Fruit fly (Drosophila melanogaster): ENCODE results near the gene CG11841.

The CG11841 gene

DNA sequence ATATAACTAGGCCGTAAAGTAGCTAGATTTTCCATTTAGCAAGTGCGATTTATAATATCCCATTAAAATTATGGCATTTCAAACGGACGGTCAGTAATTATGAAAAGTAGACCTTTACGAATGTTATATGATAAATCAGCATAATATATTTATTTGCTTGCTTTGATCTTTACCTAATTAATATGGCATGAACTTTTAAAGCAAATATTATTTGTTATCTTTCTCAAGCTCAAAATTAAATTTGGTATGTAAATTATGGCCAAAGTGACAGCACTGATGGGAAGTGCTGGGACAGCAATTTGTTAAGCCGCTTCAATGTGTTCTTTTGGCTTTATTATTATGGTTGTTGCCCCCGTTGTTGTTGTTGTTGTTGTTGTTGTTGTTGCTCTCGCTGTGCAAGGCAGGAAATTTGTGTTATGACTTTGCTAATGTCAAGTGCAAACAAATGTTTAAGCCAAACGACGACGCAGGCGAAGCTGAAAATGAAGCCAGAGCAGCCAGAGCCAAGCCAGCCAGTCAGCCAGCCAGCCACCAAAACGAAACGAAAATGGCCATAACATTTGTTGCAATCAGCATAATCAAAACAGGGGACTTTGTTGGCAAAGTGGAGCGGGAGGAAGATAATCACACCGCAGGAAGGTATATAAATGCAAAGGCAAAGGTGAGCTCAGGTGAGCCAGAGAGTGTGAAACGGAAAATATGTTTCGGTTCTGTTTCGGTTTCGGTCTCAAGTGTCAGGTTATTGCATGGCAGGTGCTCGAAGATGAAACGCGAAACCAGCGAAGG, 31.8 kb downstream of the CG11841 start:
- peak; percentile 44 for TF ChIP-seq sens (GFP tag)
- TF ChIP-seq CG15601 (tag; optimal IDR thresholded peaks at IDR 0.05) = peak; percentile 3
- 0 out of 3 replicates have a peak, but pooled peaks have one; percentile 28 for TF ChIP-seq CG16813 (GFP tag; IDR thresholded peaks at IDR 0.05; ENCODE audit: partially characterized antibody)
- peak; percentile 5 for TF ChIP-seq grau (tag; optimal IDR thresholded peaks at IDR 0.05)
- TF ChIP-seq Sry-β (GFP tag; optimal IDR thresholded peaks at IDR 0.05) = peak; percentile 79
- TF ChIP-seq ken (GFP tag; IDR thresholded peaks at IDR 0.05) = 0 out of 3 replicates have a peak, but pooled peaks have one; percentile 21
- no peak for TF ChIP-seq NK7.1 (GFP tag; optimal IDR thresholded peaks at IDR 0.05)
- peak; percentile 35; the same call in 1 of the 3 replicates for TF ChIP-seq row (GFP tag; IDR thresholded peaks at IDR 0.05)
- TF ChIP-seq gem (tag; optimal IDR thresholded peaks at IDR 0.05) = peak; percentile 9
- no peak for TF ChIP-seq CG12299 (tag; optimal IDR thresholded peaks at IDR 0.05)
- TF ChIP-seq CG17361 (GFP tag; IDR thresholded peaks at IDR 0.05) = no peak
- TF ChIP-seq dmrt99B (tag; optimal IDR thresholded peaks at IDR 0.05) = peak; percentile 22
- TF ChIP-seq CG4360 (GFP tag; IDR thresholded peaks at IDR 0.05) = peak; percentile 83

DNA sequence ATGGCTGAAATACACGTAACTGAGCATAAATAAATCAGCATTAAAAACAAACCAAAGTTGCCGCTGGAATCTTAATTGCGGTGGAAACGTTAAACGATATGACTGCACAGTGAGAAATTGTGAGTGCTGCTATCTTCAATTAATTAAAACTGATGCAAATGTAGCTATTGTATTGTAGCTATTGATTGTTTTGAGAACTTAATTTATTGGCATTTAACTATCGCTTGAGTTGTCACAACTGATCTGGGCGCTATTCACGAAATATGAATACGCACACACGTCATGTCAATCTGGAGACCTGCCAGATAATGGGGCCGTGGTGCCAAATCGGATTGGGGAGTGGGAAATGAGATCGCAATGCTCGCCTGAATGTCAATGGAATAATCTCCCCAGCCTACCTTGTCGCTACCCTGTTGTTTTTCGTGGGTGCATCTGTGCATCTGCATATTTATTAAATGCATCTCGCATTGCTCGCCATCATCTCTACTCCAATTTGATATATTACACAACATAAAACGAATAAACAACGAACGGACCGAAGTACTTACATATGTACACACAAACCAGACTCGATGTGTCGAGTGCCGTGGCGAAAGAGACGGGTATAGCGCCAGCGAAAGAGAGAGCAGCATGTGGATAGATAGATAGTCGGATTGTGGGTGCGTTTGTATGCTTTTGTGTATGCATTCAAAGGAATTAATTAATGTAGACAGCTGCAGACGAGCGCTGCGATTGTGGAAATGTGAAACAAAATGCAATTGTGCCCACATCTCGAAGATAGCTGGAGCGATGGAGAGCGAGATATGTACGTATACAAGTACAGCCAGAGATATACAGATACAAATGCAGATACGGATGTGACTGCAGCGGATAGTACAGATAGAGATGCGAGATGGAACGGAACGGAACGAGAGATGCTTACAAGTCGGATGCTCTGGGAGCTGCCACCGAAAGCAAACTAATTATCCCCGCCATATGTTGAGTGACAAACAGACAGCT, 32.9 kb downstream of the CG11841 start:
- no peak for TF ChIP-seq CG10654 (GFP tag; optimal IDR thresholded peaks at IDR 0.05)
- no peak for TF ChIP-seq dysf (GFP tag; IDR thresholded peaks at IDR 0.05)
- TF ChIP-seq CG15479 (GFP tag; optimal IDR thresholded peaks at IDR 0.05) = peak; percentile 76
- peak; percentile 45 for TF ChIP-seq CG12071 (GFP tag; optimal IDR thresholded peaks at IDR 0.05)
- TF ChIP-seq CG2199 (GFP tag; IDR thresholded peaks at IDR 0.05) = peak; percentile 81
- TF ChIP-seq pum (GFP tag; optimal IDR thresholded peaks at IDR 0.05) = no peak
- peak; percentile 35 for TF ChIP-seq Sry-β (GFP tag; optimal IDR thresholded peaks at IDR 0.05)
- TF ChIP-seq CG2202 (tag; optimal IDR thresholded peaks at IDR 0.05) = peak; percentile 51
- peak; percentile 5 for TF ChIP-seq PHDP (tag; optimal IDR thresholded peaks at IDR 0.05)
- TF ChIP-seq h (optimal IDR thresholded peaks at IDR 0.05) = no peak
- peak; percentile 11 for TF ChIP-seq gem (tag; optimal IDR thresholded peaks at IDR 0.05)
- peak; percentile 31 for TF ChIP-seq dmrt11E (tag; optimal IDR thresholded peaks at IDR 0.05)
- no peak for TF ChIP-seq CG42726 (GFP tag; IDR thresholded peaks at IDR 0.05; ENCODE audit: partially characterized antibody)
- TF ChIP-seq hbn (GFP tag; IDR thresholded peaks at IDR 0.05; ENCODE audit: partially characterized antibody) = no peak
- peak; percentile 34 for TF ChIP-seq CG2678 (tag; optimal IDR thresholded peaks at IDR 0.05)
- TF ChIP-seq Meics (GFP tag; optimal IDR thresholded peaks at IDR 0.05) = no peak
- 0 out of 2 replicates have a peak, but pooled peaks have one; percentile 3 for TF ChIP-seq aop (GFP tag; IDR thresholded peaks at IDR 0.05)
- TF ChIP-seq CG3407 (GFP tag; optimal IDR thresholded peaks at IDR 0.05) = peak; percentile 57
- peak; percentile 83 for TF ChIP-seq pfk (GFP tag; optimal IDR thresholded peaks at IDR 0.05)
- no peak for TF ChIP-seq CG3281 (GFP tag; optimal IDR thresholded peaks at IDR 0.05)
- no peak for TF ChIP-seq Fer2 (tag; optimal IDR thresholded peaks at IDR 0.05)
- no peak for TF ChIP-seq peb (GFP tag; IDR thresholded peaks at IDR 0.05)
- peak; percentile 25 for TF ChIP-seq CG14710 (tag; optimal IDR thresholded peaks at IDR 0.05)
- peak; percentile 14 for TF ChIP-seq Sox100B (GFP tag; optimal IDR thresholded peaks at IDR 0.05)
- no peak for TF ChIP-seq NC2α (GFP tag; optimal IDR thresholded peaks at IDR 0.05)
- TF ChIP-seq CG2875 (GFP tag; optimal IDR thresholded peaks at IDR 0.05) = peak; percentile 38
- TF ChIP-seq grn (GFP tag; optimal IDR thresholded peaks at IDR 0.05) = peak; percentile 52
- TF ChIP-seq ken (GFP tag; IDR thresholded peaks at IDR 0.05) = no peak
- no peak for TF ChIP-seq gsb-n (tag; optimal IDR thresholded peaks at IDR 0.05)
- peak; percentile 13 for TF ChIP-seq org-1 (GFP tag; optimal IDR thresholded peaks at IDR 0.05)
- peak; percentile 44 for TF ChIP-seq CG6813 (GFP tag; optimal IDR thresholded peaks at IDR 0.05)
- TF ChIP-seq HLHmδ (GFP tag; optimal IDR thresholded peaks at IDR 0.05) = peak; percentile 70
- TF ChIP-seq CG15601 (tag; optimal IDR thresholded peaks at IDR 0.05) = peak; percentile 38
- no peak for TF ChIP-seq Dll (GFP tag; IDR thresholded peaks at IDR 0.05; ENCODE audit: partially characterized antibody)
- TF ChIP-seq pita (GFP tag; optimal IDR thresholded peaks at IDR 0.05) = no peak
- no peak for TF ChIP-seq CG16813 (GFP tag; IDR thresholded peaks at IDR 0.05; ENCODE audit: partially characterized antibody)
